Worm (Caenorhabditis elegans) whole organism, early embryonic: ENCODE results near the gene F28B12.1.

Experiments
- ama-1 ChIP-seq: fragments of 150-350 bp; optimal IDR thresholded peaks from 2 replicates; lab custom pipeline; 2014
- ceh-36 ChIP-seq: sonication (generic microtip); optimal IDR thresholded peaks from 2 replicates; lab custom pipeline; 2016; ENCODE audit warnings: missing genetic modification characterization, inconsistent platforms, missing compliant biosample characterization
- ets-7 ChIP-seq: sonication (generic microtip); optimal IDR thresholded peaks from 2 replicates; lab custom pipeline; 2016; ENCODE audit warnings: missing genotype, missing genetic modification characterization, missing compliant biosample characterization
- flt-1 ChIP-seq: fragments of 200-800 bp; sonication (Bioruptor generic); IDR thresholded peaks from 2 replicates; pipeline ENCODE4 v1.3.6; 2022; ENCODE audit warnings: missing genetic modification characterization, missing compliant biosample characterization
- hmg-4 ChIP-seq: fragments of 200-800 bp; sonication (Bioruptor generic); optimal IDR thresholded peaks from 2 replicates; lab custom pipeline; 2018; ENCODE audit warnings: mild to moderate bottlenecking, missing genetic modification characterization, missing compliant biosample characterization
- scrt-1 ChIP-seq: fragments of 200-800 bp; sonication (Bioruptor generic); IDR thresholded peaks from 2 replicates; pipeline ENCODE4 v1.3.6; 2022; ENCODE audit warnings: missing genetic modification characterization, missing compliant biosample characterization
- sea-1 ChIP-seq: fragments of 200-800 bp; sonication (Bioruptor generic); conservative IDR thresholded peaks from 2 replicates; pipeline ENCODE4 v1.3.6; 2022; ENCODE audit warnings: missing genetic modification characterization, missing compliant biosample characterization
- tbx-11 ChIP-seq: fragments of 200-800 bp; sonication (Bioruptor generic); IDR thresholded peaks from 2 replicates; pipeline ENCODE4 v1.3.6; 2022; ENCODE audit warnings: missing genetic modification characterization, missing compliant biosample characterization
- tbx-37 ChIP-seq: fragments of 200-800 bp; sonication (Bioruptor generic); conservative IDR thresholded peaks from 2 replicates; pipeline ENCODE4 v1.3.6; 2022; ENCODE audit warnings: missing genetic modification reagents, missing genetic modification characterization, missing compliant biosample characterization

DNA sequence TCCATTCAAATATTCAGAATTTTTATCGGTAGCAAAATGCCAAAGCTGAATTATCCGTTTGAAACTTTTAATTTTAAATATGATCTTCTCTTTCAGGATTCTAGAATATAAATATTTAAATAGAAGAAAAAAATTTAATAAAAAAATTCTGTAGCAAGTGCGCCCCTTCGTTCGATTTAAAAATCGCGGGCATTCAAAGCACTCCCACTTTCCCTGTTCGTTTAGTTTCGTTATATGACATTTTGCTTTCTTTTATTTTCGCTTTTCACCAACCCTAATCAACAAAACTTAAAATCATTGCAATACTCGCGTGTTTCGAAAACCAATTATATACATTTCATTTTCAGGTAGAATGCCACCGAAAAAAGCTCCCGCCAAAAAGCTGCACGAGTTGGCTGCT, 21.1 kb upstream of the F28B12.1 start, which contains the start of gene vrk-1:
- TF ChIP-seq ama-1 (lab: Kevin White, UChicago) (no peak), tbx-11 (GFP tag; lab: Robert Waterston, UW) (no peak), sea-1 (no peak), hmg-4 (no peak), scrt-1 (GFP tag; lab: Robert Waterston, UW) (no peak), ets-7 (tag; lab: Kevin White, UChicago) (no peak), tbx-37 (GFP tag; lab: Robert Waterston, UW) (no peak), flt-1 (no peak), ceh-36 (tag; lab: Kevin White, UChicago) (no peak)
